Fruit fly (Drosophila melanogaster) whole organism, pupa: Measurements from ENCODE around the gene Cht2.

Experiments used
- CG12605 ChIP-seq: fragments of 200-800 bp; sonication (Bioruptor generic); IDR thresholded peaks from 2 replicates; pipeline ENCODE4 v1.3.6; 2022; ENCODE audit warnings: missing biosample characterization, missing genetic modification characterization
- CG32121 ChIP-seq: fragments of 200-800 bp; sonication (Bioruptor generic); IDR thresholded peaks from 2 replicates; pipeline ENCODE4 v1.3.6; 2022; ENCODE audit warnings: missing biosample characterization, missing genetic modification characterization
- CG34367 ChIP-seq: fragments of 200-800 bp; sonication (Bioruptor generic); optimal IDR thresholded peaks from 2 replicates; lab custom pipeline; 2018; ENCODE audit warnings: missing biosample characterization, mild to moderate bottlenecking, missing genetic modification characterization
- CG4496 ChIP-seq: fragments of 200-800 bp; sonication (Bioruptor generic); IDR thresholded peaks from 3 replicates; pipeline ENCODE4 v1.3.6; 2022; ENCODE audit warnings: missing biosample characterization, missing genetic modification characterization
- Pif1B ChIP-seq: fragments of 200-800 bp; sonication (Bioruptor generic); optimal IDR thresholded peaks from 3 replicates; lab custom pipeline; 2016; ENCODE audit warnings: missing biosample characterization, missing genetic modification characterization
- rn ChIP-seq: fragments of 200-800 bp; sonication (Bioruptor generic); IDR thresholded peaks from 2 replicates; pipeline ENCODE4 v1.3.6; 2022; ENCODE audit warnings: missing biosample characterization, missing genetic modification characterization

- TF ChIP-seq CG32121 (GFP tag; lab: Robert Waterston, UW) (no peak), CG12605 (GFP tag; lab: Robert Waterston, UW) (no peak), CG34367 (tag; lab: Kevin White, UChicago) (no peak), Pif1B (GFP tag; lab: Kevin White, UChicago) (no peak), rn (GFP tag; lab: Robert Waterston, UW) (no peak), CG4496 (GFP tag; lab: Robert Waterston, UW) (no peak)
Observed at dm6 chr3L:1729380-1730159, 26.2 kb downstream of the Cht2 start.
